Fruit fly (Drosophila melanogaster): ENCODE measurements around the gene nullo.
A peak's percentile ranks its signal among the peaks of the same experiment; 100 is the strongest.

Gene nullo

DNA sequence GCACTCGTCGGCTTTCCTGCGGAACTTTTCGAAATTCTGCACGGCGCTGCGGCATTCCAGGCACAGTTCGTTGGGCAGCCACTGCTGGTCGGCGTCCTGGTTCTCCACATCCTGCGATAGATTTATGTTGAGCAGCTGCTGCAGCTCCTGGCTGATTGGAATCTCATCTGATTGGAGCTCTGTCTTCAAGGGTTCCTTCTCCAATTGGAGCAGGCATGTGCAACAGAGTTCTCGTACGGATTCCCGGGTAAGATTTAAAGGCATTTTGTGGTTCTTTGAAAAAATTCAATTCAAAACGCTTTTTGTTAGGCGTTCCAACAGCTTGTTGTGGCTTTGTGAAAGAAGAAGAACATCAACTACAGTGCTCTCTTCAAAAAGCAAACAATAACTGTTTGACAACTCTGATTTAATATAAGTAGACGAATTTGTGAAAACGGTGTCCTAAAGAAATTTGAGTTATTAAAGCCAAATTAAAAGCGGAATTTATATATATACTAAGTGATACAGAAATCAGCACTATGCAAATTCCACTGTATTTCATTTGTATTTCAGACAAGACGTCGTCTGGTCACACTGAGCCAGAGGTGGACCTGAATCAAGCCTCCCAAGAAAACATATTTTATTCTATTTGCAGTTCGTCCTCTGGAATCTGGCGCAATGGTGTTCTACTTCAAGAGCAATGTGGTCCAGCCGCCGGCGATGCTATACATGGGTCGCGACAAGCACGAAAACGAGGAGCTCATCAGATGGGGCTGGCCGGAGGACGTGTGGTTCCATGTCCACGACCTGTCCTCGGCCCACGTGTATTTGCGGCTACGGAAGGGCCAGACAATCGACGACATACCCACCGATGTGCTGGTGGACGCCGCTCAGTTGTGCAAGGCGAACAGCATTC, 35.7 kb upstream of the nullo start, which contains the start of the genes CG3032 and CG4593 (continued):
- TF ChIP-seq Lpt (GFP tag; optimal IDR thresholded peaks at IDR 0.05) (no peak), Scr (GFP tag; IDR thresholded peaks at IDR 0.05; ENCODE audit: partially characterized antibody) (0 out of 2 replicates have a peak, but pooled peaks have one; percentile 17), NK7.1 (GFP tag; optimal IDR thresholded peaks at IDR 0.05) (peak; percentile 56), Sry-δ (GFP tag; optimal IDR thresholded peaks at IDR 0.05) (peak; percentile 73), Hey (tag; optimal IDR thresholded peaks at IDR 0.05) (no peak), Fer1 (GFP tag; optimal IDR thresholded peaks at IDR 0.05) (peak; percentile 65), btn (GFP tag; optimal IDR thresholded peaks at IDR 0.05) (no peak), Dref (GFP tag; IDR thresholded peaks at IDR 0.05) (peak; percentile 38), CG8388 (GFP tag; optimal IDR thresholded peaks at IDR 0.05) (peak; percentile 61), gce (GFP tag; IDR thresholded peaks at IDR 0.05) (peak; percentile 79; the same call in 2 of the 3 replicates), Ets65A (GFP tag) (peak; percentile 97), E2f2 (GFP tag; IDR thresholded peaks at IDR 0.05) (peak; percentile 66), CG17186 (GFP tag; optimal IDR thresholded peaks at IDR 0.05) (peak; percentile 49), sens-2 (GFP tag; IDR thresholded peaks at IDR 0.05) (peak; percentile 63), CG6689 (GFP tag; IDR thresholded peaks at IDR 0.05) (peak; percentile 87), exex (tag; optimal IDR thresholded peaks at IDR 0.05) (peak; percentile 23), Ssrp (tag; optimal IDR thresholded peaks at IDR 0.05) (peak; percentile 68), crc (GFP tag; optimal IDR thresholded peaks at IDR 0.05) (peak; percentile 64), CG31365 (tag; optimal IDR thresholded peaks at IDR 0.05) (peak; percentile 29), CG10274 (GFP tag; optimal IDR thresholded peaks at IDR 0.05) (no peak), MTF-1 (GFP tag; optimal IDR thresholded peaks at IDR 0.05; ENCODE audit: borderline replicate concordance) (no peak), Lhr (GFP tag; optimal IDR thresholded peaks at IDR 0.05) (peak; percentile 35), Ravus (GFP tag; IDR thresholded peaks at IDR 0.05) (peak; percentile 77), org-1 (GFP tag; optimal IDR thresholded peaks at IDR 0.05) (peak; percentile 40), Eip74EF (GFP tag; optimal IDR thresholded peaks at IDR 0.05) (peak in 1 of 2 experiments; percentile 0), PHDP (tag; optimal IDR thresholded peaks at IDR 0.05) (peak; percentile 84), CG1024 (GFP tag; IDR thresholded peaks at IDR 0.05) (peak; percentile 64), CG10321 (GFP tag; IDR thresholded peaks at IDR 0.05) (0 out of 2 replicates have a peak, but pooled peaks have one; percentile 49), CG12219 (GFP tag; optimal IDR thresholded peaks at IDR 0.05) (peak; percentile 48), CG18262 (tag; optimal IDR thresholded peaks at IDR 0.05) (peak; percentile 76), Dbx (GFP tag; IDR thresholded peaks at IDR 0.05) (peak; percentile 85), unpg (GFP tag; optimal IDR thresholded peaks at IDR 0.05) (peak; percentile 86), pum (GFP tag; optimal IDR thresholded peaks at IDR 0.05) (peak; percentile 68), CG10959 (GFP tag; IDR thresholded peaks at IDR 0.05) (peak; percentile 37; the same call in 1 of the 2 replicates), ERR (GFP tag; optimal IDR thresholded peaks at IDR 0.05) (peak; percentile 8), wor (GFP tag; IDR thresholded peaks at IDR 0.05) (peak; percentile 74), lilli (GFP tag; optimal IDR thresholded peaks at IDR 0.05) (peak; percentile 89), Drgx (GFP tag; IDR thresholded peaks at IDR 0.05) (peak; percentile 97), Asciz (GFP tag; optimal IDR thresholded peaks at IDR 0.05) (peak; percentile 37), slp2 (GFP tag; optimal IDR thresholded peaks at IDR 0.05) (peak; percentile 47), twi (tag; optimal IDR thresholded peaks at IDR 0.05) (peak; percentile 29), CG3065 (GFP tag; optimal IDR thresholded peaks at IDR 0.05) (no peak), Spps (tag; optimal IDR thresholded peaks at IDR 0.05) (peak; percentile 17), zen (tag; optimal IDR thresholded peaks at IDR 0.05) (peak; percentile 69), lab (GFP tag; optimal IDR thresholded peaks at IDR 0.05) (peak; percentile 89), fd102C (GFP tag; optimal IDR thresholded peaks at IDR 0.05) (no peak), CG10543 (GFP tag; optimal IDR thresholded peaks at IDR 0.05) (peak; percentile 54), CG4404 (GFP tag; IDR thresholded peaks at IDR 0.05) (peak; percentile 76)
